Fruit fly (Drosophila melanogaster) whole organism, prepupa: ENCODE results near the gene Prdm13.
"Not testable (repeated sequence)": the region's sequence is repeated elsewhere in the genome, so short reads cannot be mapped to it uniquely, and the experiment has no call there.

Source experiments
- Blimp-1 ChIP-seq: fragments of 200-800 bp; sonication (Bioruptor generic); optimal IDR thresholded peaks from 3 replicates; lab custom pipeline; 2017; ENCODE audit warnings: missing biosample characterization, missing genetic modification characterization, mild to moderate bottlenecking, moderate library complexity, missing genetic modification reagents
- CG11294 ChIP-seq: fragments of 200-800 bp; sonication (Bioruptor generic); IDR thresholded peaks from 2 replicates; pipeline ENCODE4 v1.3.6; 2022; ENCODE audit warnings: missing biosample characterization, missing genetic modification characterization
- CG11762 ChIP-seq: fragments of 200-800 bp; sonication (Bioruptor generic); optimal IDR thresholded peaks from 3 replicates; lab custom pipeline; 2016; ENCODE audit warnings: missing biosample characterization, missing genetic modification characterization; ENCODE audit not compliant: insufficient read depth
- CG11902 ChIP-seq: fragments of 200-800 bp; sonication (Bioruptor generic); optimal IDR thresholded peaks from 3 replicates; lab custom pipeline; 2016; ENCODE audit warnings: missing biosample characterization, missing genetic modification characterization
- CG15336 ChIP-seq: fragments of 200-800 bp; sonication (Bioruptor generic); IDR thresholded peaks from 2 replicates; pipeline ENCODE4 v1.3.6; 2022; ENCODE audit warnings: missing biosample characterization, missing genetic modification characterization
- CG16779 ChIP-seq: fragments of 200-800 bp; sonication (Bioruptor generic); optimal IDR thresholded peaks from 3 replicates; lab custom pipeline; 2017; ENCODE audit warnings: missing biosample characterization, mild to moderate bottlenecking, missing genetic modification characterization
- CG3032 ChIP-seq: fragments of 200-800 bp; optimal IDR thresholded peaks from 2 replicates; lab custom pipeline; 2019; ENCODE audit warnings: missing biosample characterization, mild to moderate bottlenecking, missing genetic modification characterization, moderate library complexity
- CG31627 ChIP-seq: fragments of 200-800 bp; sonication (Bioruptor generic); optimal IDR thresholded peaks from 3 replicates; lab custom pipeline; 2016; ENCODE audit warnings: missing biosample characterization, missing genetic modification characterization
- CG6276 ChIP-seq: fragments of 200-800 bp; sonication (Bioruptor generic); optimal IDR thresholded peaks from 2 replicates; lab custom pipeline; 2017; ENCODE audit warnings: missing biosample characterization, mild to moderate bottlenecking, missing genetic modification characterization
- CG6792 ChIP-seq: fragments of 200-800 bp; sonication (Bioruptor generic); optimal IDR thresholded peaks from 3 replicates; lab custom pipeline; 2016; ENCODE audit warnings: missing biosample characterization, missing genetic modification characterization
- CG6808 ChIP-seq: fragments of 200-800 bp; sonication (Bioruptor generic); optimal IDR thresholded peaks from 3 replicates; lab custom pipeline; 2017; ENCODE audit warnings: missing biosample characterization, missing genetic modification characterization, mild to moderate bottlenecking, moderate library complexity, missing genetic modification reagents
- CG7368 ChIP-seq: fragments of 200-800 bp; sonication (Bioruptor generic); optimal IDR thresholded peaks from 3 replicates; lab custom pipeline; 2016; ENCODE audit warnings: missing biosample characterization, missing genetic modification characterization
- Eip78C ChIP-seq: fragments of 200-800 bp; sonication (Bioruptor generic); peaks from one replicate; lab custom pipeline; 2016; ENCODE audit warnings: missing biosample characterization, missing genetic modification characterization
- Hr39 ChIP-seq: fragments of 200-800 bp; sonication (Bioruptor generic); optimal IDR thresholded peaks from 2 replicates; lab custom pipeline; 2016; ENCODE audit warnings: missing biosample characterization, missing genetic modification characterization
- Hr4 ChIP-seq: fragments of 200-800 bp; sonication (Bioruptor generic); optimal IDR thresholded peaks from 3 replicates; lab custom pipeline; 2016; ENCODE audit warnings: missing biosample characterization, missing genetic modification characterization
- Lpt ChIP-seq: fragments of 200-800 bp; sonication (Bioruptor generic); optimal IDR thresholded peaks from 3 replicates; lab custom pipeline; 2016; ENCODE audit warnings: missing biosample characterization, missing genetic modification characterization
- Met ChIP-seq: fragments of 200-800 bp; sonication (Bioruptor generic); optimal IDR thresholded peaks from 3 replicates; lab custom pipeline; 2016; ENCODE audit warnings: missing biosample characterization, missing genetic modification characterization
- Smox ChIP-seq: fragments of 200-800 bp; sonication (Bioruptor generic); optimal IDR thresholded peaks from 3 replicates; lab custom pipeline; 2016; ENCODE audit warnings: missing biosample characterization, missing genetic modification characterization
- Sox14 ChIP-seq: fragments of 200-800 bp; sonication (Bioruptor generic); optimal IDR thresholded peaks from 3 replicates; lab custom pipeline; 2016; ENCODE audit warnings: missing biosample characterization, missing genetic modification characterization
- cyc ChIP-seq: fragments of 200-800 bp; sonication (Bioruptor generic); optimal IDR thresholded peaks from 3 replicates; lab custom pipeline; 2016; ENCODE audit warnings: missing biosample characterization, missing genetic modification characterization
- dsx ChIP-seq: fragments of 200-800 bp; optimal IDR thresholded peaks from 3 replicates; lab custom pipeline; 2019; ENCODE audit warnings: missing biosample characterization, mild to moderate bottlenecking, missing genetic modification characterization, moderate library complexity; ENCODE audit not compliant: poor library complexity, severe bottlenecking
- fd59A ChIP-seq: fragments of 200-800 bp; sonication (Bioruptor generic); optimal IDR thresholded peaks from 2 replicates; lab custom pipeline; 2017; ENCODE audit warnings: missing biosample characterization, mild to moderate bottlenecking, missing genetic modification characterization, missing genetic modification reagents
- fd85E ChIP-seq: fragments of 200-800 bp; sonication (Bioruptor generic); optimal IDR thresholded peaks from 3 replicates; lab custom pipeline; 2016; ENCODE audit warnings: missing biosample characterization, missing genetic modification characterization
- salr ChIP-seq, 2 experiments: fragments of 200-800 bp; sonication (Bioruptor generic); optimal IDR thresholded peaks; 3 replicates each; lab custom pipeline; 2016 to 2018; ENCODE audit warnings: missing biosample characterization in 2 of 2, missing genetic modification characterization in 2 of 2, mild to moderate bottlenecking in 1 of 2
- spab ChIP-seq: fragments of 200-800 bp; sonication (Bioruptor generic); optimal IDR thresholded peaks from 2 replicates; lab custom pipeline; 2017; ENCODE audit warnings: missing biosample characterization, mild to moderate bottlenecking, missing genetic modification characterization, missing genetic modification reagents
- ss ChIP-seq, 2 experiments: fragments of 200-800 bp; sonication (Bioruptor generic); optimal IDR thresholded peaks; 2 replicates in 1 of 2; 3 replicates in 1 of 2; lab custom pipeline; 2017 to 2018; ENCODE audit warnings: mild to moderate bottlenecking in 2 of 2, missing biosample characterization in 2 of 2, missing genetic modification characterization in 2 of 2, moderate library complexity in 1 of 2
- topi ChIP-seq: fragments of 200-800 bp; sonication (Bioruptor generic); optimal IDR thresholded peaks from 3 replicates; lab custom pipeline; 2016; ENCODE audit warnings: missing biosample characterization, missing genetic modification characterization
- vri ChIP-seq: fragments of 200-800 bp; sonication (Bioruptor generic); optimal IDR thresholded peaks from 3 replicates; lab custom pipeline; 2016; ENCODE audit warnings: missing biosample characterization, mild to moderate bottlenecking, missing genetic modification characterization

Prdm13 gene

DNA sequence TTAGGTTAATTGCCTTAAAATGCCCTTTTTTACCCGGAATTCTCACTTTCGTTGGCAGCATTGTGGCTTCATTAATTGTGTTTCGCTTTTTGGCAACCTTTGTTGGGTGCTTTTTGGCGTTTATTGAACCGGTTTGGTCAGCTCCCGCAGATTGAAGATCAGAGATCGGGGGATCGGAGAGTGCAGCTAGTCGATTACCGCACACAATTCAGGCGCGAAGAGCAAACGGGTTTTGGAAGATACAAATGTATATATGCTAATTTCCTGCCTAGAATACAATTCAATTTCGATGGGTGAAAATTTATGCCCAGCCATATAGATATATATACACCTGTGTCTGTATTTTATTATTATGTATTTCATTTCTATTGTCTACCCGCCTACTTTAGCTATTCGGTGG lies 21.4 kb upstream of the Prdm13 start:
- TF ChIP-seq vri (GFP tag; lab: Kevin White, UChicago) (peak; percentile 90), Blimp-1 (peak; percentile 92), CG16779 (tag; lab: Kevin White, UChicago) (no peak), Hr4 (GFP tag; lab: Kevin White, UChicago) (no peak)
- TF ChIP-seq, all 60 proteins: peak for 2

DNA sequence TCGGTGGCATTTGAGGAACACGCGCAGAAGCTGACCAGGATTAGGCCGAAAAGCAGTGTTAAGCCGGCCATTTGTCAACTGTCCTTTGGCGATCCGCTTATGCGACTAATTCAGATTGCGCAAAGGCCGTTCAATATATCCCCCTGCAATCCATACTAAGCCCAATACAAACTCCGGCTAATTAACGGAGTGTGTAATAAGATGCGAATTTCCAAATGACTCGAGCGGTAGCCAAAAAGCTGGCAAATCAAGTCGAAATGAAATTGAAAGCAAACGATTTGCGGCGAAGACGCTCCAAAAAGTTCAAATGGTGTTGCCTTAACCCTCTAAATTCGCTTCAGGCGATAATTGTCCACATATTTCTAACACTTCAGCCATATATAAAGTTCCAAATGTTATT lies 20.6 kb upstream of the Prdm13 start, which contains the start of gene Cpr65Aw:
TSS of gene Cpr65Aw (minus strand) at position 101 of the 400 bp plus-strand sequence.
- TF ChIP-seq CG31627 (GFP tag; lab: Kevin White, UChicago), result no peak
- no peak for TF ChIP-seq spab (GFP tag; lab: Kevin White, UChicago)
- TF ChIP-seq Smox (GFP tag; lab: Kevin White, UChicago), result no peak
- TF ChIP-seq dsx (GFP tag; lab: Kevin White, UChicago), result no peak
- TF ChIP-seq ss (GFP tag; optimal IDR thresholded peaks at IDR 0.05; lab: Kevin White, UChicago), result no peak
- no peak for TF ChIP-seq CG6792 (GFP tag; lab: Kevin White, UChicago)
- no peak for TF ChIP-seq Met
- TF ChIP-seq CG11902 (GFP tag; lab: Kevin White, UChicago), result no peak
- TF ChIP-seq salr (GFP tag; optimal IDR thresholded peaks at IDR 0.05; lab: Kevin White, UChicago), result no peak
- no peak for TF ChIP-seq Hr4 (GFP tag; lab: Kevin White, UChicago)
- no peak for TF ChIP-seq Lpt (GFP tag; lab: Kevin White, UChicago)
- no peak for TF ChIP-seq fd85E (GFP tag; lab: Kevin White, UChicago)
- TF ChIP-seq topi (GFP tag; lab: Kevin White, UChicago), result no peak

DNA sequence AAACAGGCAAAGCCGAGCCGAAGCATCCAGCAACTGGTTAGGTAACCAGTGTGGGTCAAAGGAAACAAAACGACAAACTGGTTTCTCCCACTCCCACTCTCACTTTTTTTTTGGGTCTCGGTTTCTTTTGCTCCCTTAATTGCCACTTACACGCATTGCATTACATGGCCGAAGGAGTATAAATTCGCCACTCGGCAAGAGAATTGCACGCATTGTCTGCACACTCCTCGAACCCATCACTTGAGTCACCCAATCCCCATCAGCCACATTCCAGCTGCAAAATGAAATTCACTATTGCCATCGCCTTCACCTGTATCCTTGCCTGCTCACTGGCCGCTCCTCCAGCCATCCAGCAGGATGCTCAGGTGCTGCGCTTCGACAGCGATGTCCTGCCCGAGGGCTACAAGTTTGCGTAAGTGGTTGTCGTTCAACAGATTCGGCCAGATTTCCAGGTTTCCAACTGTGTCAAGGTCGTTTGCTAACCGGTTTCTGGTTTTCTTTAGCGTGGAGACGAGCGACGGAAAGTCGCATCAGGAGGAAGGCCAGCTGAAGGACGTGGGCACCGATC lies 19.7 kb upstream of the Prdm13 start, which contains the start of gene Lcp65Ad:
TSS of gene Lcp65Ad (plus strand) at position 208 of the 568 bp plus-strand sequence.
- peak; percentile 84 for TF ChIP-seq Blimp-1
- peak; percentile 14 for TF ChIP-seq CG6808 (GFP tag; lab: Kevin White, UChicago)
- TF ChIP-seq Eip78C (GFP tag; lab: Kevin White, UChicago), result peak; percentile 58
- TF ChIP-seq CG11902 (GFP tag; lab: Kevin White, UChicago), result no peak
- TF ChIP-seq ss (GFP tag; optimal IDR thresholded peaks at IDR 0.05; lab: Kevin White, UChicago), result peak; percentile 31 to 63

DNA sequence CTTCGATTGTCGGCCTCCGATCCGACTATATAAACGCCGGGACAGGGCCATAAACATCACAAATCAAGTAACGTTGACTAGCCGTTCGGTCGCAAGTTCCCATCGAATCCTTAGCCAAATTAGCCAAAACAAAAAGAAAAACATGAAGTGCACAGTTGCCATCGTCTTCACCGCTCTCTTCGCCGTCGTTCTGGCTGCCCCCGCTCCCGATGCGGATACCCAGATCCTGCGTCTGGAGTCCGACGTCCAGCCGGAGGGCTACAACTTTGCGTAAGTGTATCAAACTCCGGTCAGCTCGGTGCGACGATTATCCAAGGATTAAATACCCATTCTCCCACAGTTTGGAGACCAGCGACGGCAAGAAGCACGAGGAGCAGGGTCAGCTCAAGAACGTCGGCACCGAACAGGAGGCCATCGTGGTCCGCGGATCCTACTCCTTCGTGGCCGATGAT lies 18.1 kb upstream of the Prdm13 start, which contains the start of gene Lcp65Ac:
TSS of gene Lcp65Ac (plus strand) at position 51 of the 452 bp plus-strand sequence.
- TF ChIP-seq fd59A (GFP tag; lab: Kevin White, UChicago) (no peak), Sox14 (GFP tag; lab: Kevin White, UChicago) (no peak), vri (GFP tag; lab: Kevin White, UChicago) (no peak), CG6276 (GFP tag; lab: Kevin White, UChicago) (no peak), Hr39 (GFP tag; lab: Kevin White, UChicago) (no peak)
- TF ChIP-seq, all 60 proteins: peak for 0

DNA sequence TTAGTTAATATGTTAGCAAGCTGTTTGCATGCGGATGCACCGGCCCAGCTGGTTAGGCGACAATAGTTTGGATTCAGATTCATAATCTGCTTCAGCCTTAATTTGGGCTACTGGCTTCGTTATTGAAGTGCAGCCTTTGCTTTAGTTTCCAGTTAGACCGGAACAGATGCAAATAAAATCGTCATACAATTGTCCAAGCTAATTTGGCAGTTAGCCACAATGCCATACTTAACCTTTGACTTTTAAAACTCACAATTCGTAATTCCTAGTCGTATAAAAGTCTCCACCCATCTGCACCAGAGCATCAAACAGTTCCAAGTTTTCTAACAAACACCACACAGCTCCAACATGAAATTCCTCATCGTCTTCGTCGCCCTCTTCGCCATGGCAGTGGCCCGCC lies 16.6 kb upstream of the Prdm13 start, which contains the start of gene Lcp65Ab2:
TSS of gene Lcp65Ab2 (plus strand) at position 301 of the 400 bp plus-strand sequence.
- not testable (repeated sequence) for TF ChIP-seq CG7368 (GFP tag; lab: Kevin White, UChicago); CG3032 (tag; lab: Kevin White, UChicago); cyc

DNA sequence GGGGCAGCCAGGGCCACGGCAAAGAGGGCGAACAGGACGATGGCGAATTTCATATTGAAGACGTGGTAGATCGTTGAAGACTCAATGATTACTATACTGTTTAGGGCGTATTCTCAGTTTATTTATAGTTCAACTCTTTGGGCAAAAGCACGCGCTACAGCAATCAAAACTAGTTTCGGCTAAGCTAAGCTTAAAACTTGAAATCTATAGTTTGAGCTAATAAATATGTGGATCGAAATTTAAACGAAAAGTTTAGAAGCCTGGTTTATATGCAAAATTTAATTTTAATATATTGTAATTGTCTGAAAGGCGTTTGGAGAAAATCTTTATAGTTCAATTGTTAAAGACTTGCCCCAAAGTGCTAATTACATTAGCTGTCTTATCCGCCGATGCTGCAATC lies 15.0 kb upstream of the Prdm13 start, which contains the start of gene Cpr65Ax1:
TSS of gene Cpr65Ax1 (minus strand) at position 101 of the 400 bp plus-strand sequence.
- TF ChIP-seq CG11294; CG11762 (GFP tag; lab: Kevin White, UChicago); CG15336: not testable (repeated sequence)
